Worm (Caenorhabditis elegans): ENCODE data around the gene fbxa-32.

The fbxa-32 gene

DNA sequence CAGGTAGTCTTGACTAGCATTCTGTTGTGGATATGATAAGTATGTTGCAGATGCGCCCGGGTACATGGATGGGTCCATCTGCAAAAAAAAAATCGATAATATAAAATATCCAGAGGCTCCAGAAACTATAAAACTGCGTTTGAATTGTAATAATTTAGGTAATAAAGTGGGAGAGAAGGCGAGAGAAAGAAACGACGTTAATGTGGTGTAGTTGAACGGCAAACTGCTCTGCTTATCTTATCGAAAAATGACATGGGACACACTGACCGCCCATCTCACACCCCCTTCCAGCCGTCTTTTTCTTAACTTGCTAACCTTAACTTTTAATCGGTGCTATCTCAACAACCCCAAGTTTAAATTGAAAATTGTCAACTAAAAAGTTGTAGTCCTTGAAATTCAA lies 47.1 kb downstream of the fbxa-32 start:
- TF ChIP-seq sma-9 (GFP tag; optimal IDR thresholded peaks at IDR 0.05), result no peak
- TF ChIP-seq sma-9 (tag; optimal IDR thresholded peaks at IDR 0.05), result no peak
- no peak for TF ChIP-seq R02D3.7 (tag; optimal IDR thresholded peaks at IDR 0.05)
- peak; percentile 65 for TF ChIP-seq fos-1 (tag; optimal IDR thresholded peaks at IDR 0.05)

DNA sequence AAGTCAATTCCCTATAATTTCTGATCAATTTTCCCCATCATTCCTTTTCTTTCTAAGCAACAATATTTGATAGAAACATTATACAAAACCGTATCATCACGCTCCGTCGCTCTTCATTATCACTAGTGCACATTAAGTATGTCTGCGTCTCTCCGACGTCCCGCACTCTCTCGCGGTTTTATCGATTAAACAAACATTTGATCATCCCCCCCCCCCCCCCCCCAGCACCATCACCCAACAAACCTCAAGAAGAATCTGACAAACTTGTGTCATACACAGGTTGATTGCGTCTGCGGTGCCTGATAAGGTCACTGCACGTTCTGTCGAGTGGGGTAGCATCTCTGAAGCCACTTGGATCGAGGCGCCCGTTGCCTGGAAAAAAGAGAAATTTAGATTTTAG lies 49.0 kb downstream of the fbxa-32 start:
- TF ChIP-seq fos-1 (tag; optimal IDR thresholded peaks at IDR 0.05) (peak; percentile 50), nhr-21 (tag; optimal IDR thresholded peaks at IDR 0.05) (no peak)

DNA sequence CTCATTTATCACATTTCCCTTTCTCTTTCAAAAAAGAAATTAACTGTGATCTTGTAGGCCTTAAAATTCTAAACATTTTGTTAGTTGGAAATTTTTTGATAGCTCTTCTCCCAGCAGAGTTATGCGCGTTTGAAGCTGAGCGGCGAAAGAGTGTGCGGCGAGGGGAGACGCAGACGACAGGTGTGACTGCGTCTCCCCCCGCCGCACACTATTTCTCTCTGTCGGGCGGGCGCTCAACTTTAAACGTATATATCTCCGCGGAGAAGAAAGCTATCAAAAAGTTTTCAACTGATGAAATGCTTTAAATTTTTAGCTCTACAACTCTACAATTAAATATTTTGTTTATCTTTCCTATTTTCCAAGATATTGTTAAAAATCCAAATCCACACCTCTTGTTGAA lies 50.1 kb downstream of the fbxa-32 start:
- TF ChIP-seq alr-1 (tag; optimal IDR thresholded peaks at IDR 0.05) (no peak), lin-13 (GFP tag; optimal IDR thresholded peaks at IDR 0.05) (peak; percentile 58), R02D3.7 (tag; optimal IDR thresholded peaks at IDR 0.05) (no peak), nhr-129 (tag; optimal IDR thresholded peaks at IDR 0.05) (no peak), dmd-4 (tag; optimal IDR thresholded peaks at IDR 0.05) (no peak)

ce11 chrIII:1218221-1218620 lies 50.8 kb downstream of the fbxa-32 start:
- peak in 1 of 2 experiments; percentile 15 for TF ChIP-seq lsy-2 (tag; optimal IDR thresholded peaks at IDR 0.05)
- no peak for TF ChIP-seq gmeb-1 (tag; optimal IDR thresholded peaks at IDR 0.05)
- TF ChIP-seq dmd-4 (tag; optimal IDR thresholded peaks at IDR 0.05), result no peak
- no peak for TF ChIP-seq skn-1 (tag; optimal IDR thresholded peaks at IDR 0.05)

Measured in whole organism, L2 larva.